Fruit fly (Drosophila melanogaster) whole organism, larva: ENCODE results near the gene CG5866.

Source experiments
- noc ChIP-seq: fragments of 200-800 bp; sonication (Bioruptor generic); optimal IDR thresholded peaks from 3 replicates; lab custom pipeline; 2019; ENCODE audit warnings: missing biosample characterization, mild to moderate bottlenecking, missing genetic modification characterization, moderate library complexity

The CG5866 gene

dm6 chr3R:17403188-17403587 is 12.4 kb upstream of the CG5866 start, which contains the start of gene CG34279:
CG34279 (minus strand) TSS chr3R:17403288.
- TF ChIP-seq noc (tag; lab: Kevin White, UChicago): no peak

DNA sequence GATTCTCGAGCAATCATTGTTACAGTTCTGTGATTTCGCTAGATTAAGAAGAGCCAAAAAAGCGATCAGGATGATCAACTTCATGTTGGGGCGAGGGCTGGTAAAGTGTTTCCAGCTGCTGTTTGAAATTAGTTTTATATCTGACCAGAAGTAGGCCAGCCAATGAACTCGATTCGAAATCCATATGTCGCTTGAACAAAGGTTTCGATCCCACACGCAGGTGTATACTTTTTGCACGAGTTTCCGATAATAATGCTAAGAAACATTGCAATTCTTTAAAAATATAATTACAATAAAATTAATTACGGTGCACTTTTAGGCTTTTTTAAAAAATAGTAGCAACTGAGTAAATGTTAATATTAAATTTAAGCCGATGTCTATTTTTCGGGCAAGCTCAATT is 11.9 kb upstream of the CG5866 start, which contains the start of gene CG34280:
Gene CG34280 (minus strand): TSS at position 101 of the 400 bp plus-strand sequence.
- TF ChIP-seq noc (tag; lab: Kevin White, UChicago): no peak

DNA sequence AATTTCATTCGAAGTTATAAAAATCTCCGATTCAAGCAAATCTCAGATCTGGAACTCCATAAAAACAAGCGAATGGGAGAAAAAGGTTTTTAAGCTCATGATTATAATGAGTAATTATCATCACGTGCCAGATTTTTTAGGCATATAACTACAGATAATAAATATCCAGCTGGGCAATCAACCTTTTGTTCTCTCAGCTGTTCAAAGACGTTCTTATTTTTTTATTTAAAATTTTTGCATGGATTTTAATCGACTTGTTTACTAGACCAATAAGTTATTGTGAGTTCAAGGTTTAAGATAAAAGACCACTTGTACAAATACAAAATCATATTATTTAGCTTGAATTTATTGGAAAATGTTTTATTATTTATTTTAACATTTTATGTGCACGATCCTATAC is 11.4 kb upstream of the CG5866 start:
- TF ChIP-seq noc (tag; lab: Kevin White, UChicago): peak; percentile 48

DNA sequence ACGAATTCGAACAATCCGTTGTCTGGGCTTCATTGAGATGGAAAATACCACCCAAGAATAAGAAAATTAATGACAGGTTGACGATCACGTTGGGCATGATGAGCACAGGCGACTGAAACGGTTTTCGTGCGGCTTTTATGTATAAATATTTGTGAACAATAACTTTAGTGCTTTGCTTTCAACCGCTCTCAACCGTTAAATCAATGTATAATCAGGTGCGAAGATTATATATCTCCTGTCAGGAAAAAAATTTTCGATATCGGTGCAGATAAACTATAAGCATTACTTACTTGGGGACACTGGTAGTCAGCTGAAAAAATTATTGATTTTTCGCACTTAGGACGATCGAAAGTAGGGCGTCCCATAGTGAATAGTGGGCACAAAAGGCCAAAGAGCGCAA is 10.5 kb upstream of the CG5866 start, which contains the start of gene CG42823:
Gene CG42823 (minus strand): TSS at position 101 of the 400 bp plus-strand sequence.
- TF ChIP-seq noc (tag; lab: Kevin White, UChicago): no peak

- TF ChIP-seq noc (tag; lab: Kevin White, UChicago): no peak
Measured at dm6 chr3R:17406411-17406810, 9.1 kb upstream of the CG5866 start, which contains the start of the genes CG42824 and CG42798. CG42824 (minus strand) TSS chr3R:17406511. CG42798 (plus strand) TSS chr3R:17406678.

dm6 chr3R:17407576-17407975 is 8.0 kb upstream of the CG5866 start, which contains the start of gene CG17283:
CG17283 (plus strand) TSS chr3R:17407876.
- TF ChIP-seq noc (tag; lab: Kevin White, UChicago): no peak

DNA sequence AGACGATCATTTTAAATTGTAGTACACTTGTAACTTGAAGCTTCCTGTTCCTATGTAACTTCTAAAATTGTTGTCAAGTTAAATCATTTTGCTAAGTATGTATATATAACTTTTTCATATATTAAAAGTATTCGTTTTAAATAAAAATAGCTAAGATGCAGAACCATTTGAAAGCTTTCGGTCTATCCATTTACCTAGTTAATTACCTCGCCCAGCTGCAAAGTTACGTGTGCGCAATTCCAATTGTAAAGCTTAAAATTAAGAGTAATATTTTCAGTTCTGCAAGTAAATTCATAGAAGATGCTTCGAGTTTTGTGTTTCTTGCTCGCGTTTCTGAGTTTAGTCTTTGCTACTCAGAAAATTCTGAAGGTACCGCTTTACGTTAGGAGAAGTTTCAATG is 6.2 kb upstream of the CG5866 start, which contains the start of gene CG5860:
Gene CG5860 (plus strand): TSS at position 301 of the 400 bp plus-strand sequence.
- no peak for TF ChIP-seq noc (tag; lab: Kevin White, UChicago)

dm6 chr3R:17410808-17411207 is 4.7 kb upstream of the CG5866 start, which contains the start of gene CG5863:
CG5863 (plus strand) TSS chr3R:17411108.
- no peak for TF ChIP-seq noc (tag; lab: Kevin White, UChicago)

- TF ChIP-seq noc (tag; lab: Kevin White, UChicago): no peak
Measured at dm6 chr3R:17412458-17413127, 2.9 kb upstream of the CG5866 start, which contains the start of gene CG42821. CG42821 (plus strand) TSS chr3R:17413077.

dm6 chr3R:17413601-17414000 is 1.9 kb upstream of the CG5866 start, which contains the start of gene CG42822:
CG42822 (plus strand) TSS chr3R:17413901.
- TF ChIP-seq noc (tag; lab: Kevin White, UChicago): no peak

DNA sequence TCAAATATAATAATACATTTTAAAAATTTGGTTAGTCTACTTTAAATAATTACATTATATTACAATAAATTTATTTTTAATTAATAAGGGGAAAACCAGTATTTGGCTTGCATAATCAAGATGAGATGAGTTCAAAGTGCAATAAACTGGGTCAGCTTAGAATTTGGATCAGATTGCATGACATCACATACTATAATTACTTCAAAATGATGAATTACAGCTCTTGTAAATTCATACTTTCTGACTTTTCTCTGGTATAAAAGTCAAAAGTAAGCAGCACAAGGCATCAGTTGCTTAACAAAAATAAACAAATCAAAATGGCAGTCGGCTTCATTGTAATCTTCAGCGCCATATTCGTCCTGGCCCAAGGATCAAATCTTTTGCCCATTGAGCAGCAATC is 1.6 kb downstream of the CG5866 start, which contains the start of gene CG33333:
Gene CG33333 (plus strand): TSS at position 301 of the 400 bp plus-strand sequence.
- no peak for TF ChIP-seq noc (tag; lab: Kevin White, UChicago)

DNA sequence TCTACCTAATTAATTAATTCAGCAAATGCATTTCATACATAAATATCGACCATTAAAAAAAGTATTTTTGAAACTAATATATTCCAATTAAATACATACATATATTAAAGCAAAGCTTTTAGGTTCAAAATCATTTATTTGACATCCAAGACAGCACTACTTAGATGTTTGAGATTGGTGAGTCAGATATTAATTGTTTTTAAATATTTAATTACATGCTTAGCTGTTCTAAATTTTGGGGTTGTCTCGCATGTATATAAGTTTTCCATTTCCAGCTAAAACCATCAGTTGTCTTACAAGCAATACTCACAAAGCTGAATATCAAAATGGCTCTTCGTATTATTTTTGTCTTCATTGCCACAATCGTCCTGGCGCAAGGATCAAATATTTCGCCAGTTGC is 2.9 kb downstream of the CG5866 start, which contains the start of gene CG42834:
Gene CG42834 (plus strand): TSS at position 301 of the 400 bp plus-strand sequence.
- no peak for TF ChIP-seq noc (tag; lab: Kevin White, UChicago)

DNA sequence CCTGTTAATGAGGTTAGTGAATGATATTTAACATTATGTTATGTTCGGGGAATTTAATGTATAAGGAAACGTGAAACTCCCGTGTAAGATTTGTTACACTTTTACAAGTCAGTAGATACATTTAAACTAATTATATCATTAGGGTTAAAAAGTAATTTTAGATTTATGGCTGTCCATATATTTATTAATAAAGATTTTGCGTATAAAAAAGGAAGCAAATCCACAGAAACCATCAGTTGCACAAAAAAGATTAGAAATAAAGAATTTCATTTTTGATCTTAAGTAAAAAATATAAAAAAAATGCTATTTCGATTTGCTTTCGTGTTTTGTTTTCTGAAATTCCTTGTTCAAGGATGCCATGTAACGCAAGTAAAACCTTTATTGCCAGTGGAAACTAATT is 4.8 kb downstream of the CG5866 start, which contains the start of gene CG42835:
Gene CG42835 (plus strand): TSS at position 301 of the 400 bp plus-strand sequence.
- TF ChIP-seq noc (tag; lab: Kevin White, UChicago): no peak

- TF ChIP-seq noc (tag; lab: Kevin White, UChicago): no peak
Measured at dm6 chr3R:17422102-17422501, 6.6 kb downstream of the CG5866 start, which contains the start of gene CG14332. CG14332 (minus strand) TSS chr3R:17422202.

DNA sequence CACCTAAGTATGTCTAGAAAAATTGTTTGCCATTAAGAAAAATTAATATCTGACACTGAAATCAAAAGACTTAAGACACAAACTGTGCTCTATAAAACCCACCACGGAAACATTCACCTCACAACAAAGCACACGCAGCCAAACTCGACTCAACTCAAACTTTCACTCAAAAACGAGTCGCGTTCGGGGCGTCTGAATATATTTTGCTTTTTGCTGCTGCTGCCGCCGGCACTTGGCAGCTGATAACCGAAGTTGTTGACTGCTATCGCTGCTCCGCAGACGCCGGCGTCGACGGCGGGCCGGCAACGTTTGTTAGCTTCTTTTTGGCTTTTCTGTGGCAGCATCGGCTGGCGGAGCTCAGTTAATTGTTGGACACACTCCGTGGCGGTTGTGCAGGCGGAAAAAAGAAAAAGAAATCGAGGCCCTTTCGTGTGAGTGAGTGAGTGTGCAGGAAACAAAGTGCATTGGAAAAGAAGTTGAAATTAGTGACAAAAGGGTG is 9.9 kb downstream of the CG5866 start, which contains the start of gene cysu:
Gene cysu (plus strand): TSS at position 352 of the 499 bp plus-strand sequence.
- TF ChIP-seq noc (tag; lab: Kevin White, UChicago): no peak

- TF ChIP-seq noc (tag; lab: Kevin White, UChicago): no peak
Measured at dm6 chr3R:17426265-17426664, 10.7 kb downstream of the CG5866 start.
